Worm (Caenorhabditis elegans): Measurements from ENCODE around the gene T05C12.11.

The T05C12.11 gene

DNA sequence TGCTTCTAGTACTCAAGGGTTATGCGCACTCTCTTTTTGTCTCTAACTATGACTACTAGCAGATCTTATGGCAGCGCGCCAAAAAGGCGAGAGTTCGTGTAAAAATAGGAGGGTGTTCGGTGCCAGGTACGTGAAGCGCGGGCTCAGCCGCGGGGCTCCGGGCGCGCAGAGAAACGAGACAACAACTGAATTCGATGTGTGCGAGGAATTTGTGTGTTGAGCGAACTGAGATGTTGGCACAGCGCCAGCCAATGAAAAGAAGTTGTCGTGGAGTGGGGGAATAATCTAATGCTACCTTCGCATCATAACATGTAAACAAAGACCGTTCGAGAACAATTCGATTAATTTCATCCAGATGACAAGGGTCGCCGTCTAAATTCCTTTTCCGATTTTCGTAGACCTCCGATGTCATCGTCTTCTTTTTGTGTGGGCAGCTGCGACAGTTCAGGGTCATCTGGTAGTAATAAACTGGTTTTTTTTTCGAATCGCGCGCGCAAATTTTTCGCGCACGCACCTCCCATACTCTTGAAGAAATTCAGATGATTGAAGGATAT lies 38.8 kb downstream of the T05C12.11 start (continued):
- TF ChIP-seq zfp-3 (GFP tag; conservative IDR thresholded peaks at IDR 0.05) (no peak), ceh-20 (GFP tag; IDR thresholded peaks at IDR 0.05) (peak; percentile 39; the same call in 1 of the 2 replicates), ctbp-1 (GFP tag; IDR thresholded peaks at IDR 0.05) (peak; percentile 82; the same call in 1 of the 2 replicates), lin-1 (GFP tag; IDR thresholded peaks at IDR 0.05) (no peak), gei-8 (GFP tag; optimal IDR thresholded peaks at IDR 0.05) (no peak), aly-2 (tag; optimal IDR thresholded peaks at IDR 0.05) (no peak), Y48G9A.11 (GFP tag; IDR thresholded peaks at IDR 0.05) (no peak), daf-16 (GFP tag; optimal IDR thresholded peaks at IDR 0.05) (peak in 1 of 2 experiments; percentile 43), daf-16 (tag; optimal IDR thresholded peaks at IDR 0.05) (no peak), ceh-32 (tag; optimal IDR thresholded peaks at IDR 0.05; ENCODE audit: poor library complexity) (no peak), zfp-2 (tag; optimal IDR thresholded peaks at IDR 0.05) (no peak), nhr-111 (GFP tag; optimal IDR thresholded peaks at IDR 0.05) (no peak), nhr-102 (tag; optimal IDR thresholded peaks at IDR 0.05) (peak; percentile 9), fkh-10 (GFP tag; optimal IDR thresholded peaks at IDR 0.05) (peak; percentile 67), tra-1 (GFP tag; IDR thresholded peaks at IDR 0.05) (0 out of 2 replicates have a peak, but pooled peaks have one; percentile 15), dpl-1 (GFP tag; optimal IDR thresholded peaks at IDR 0.05) (no peak), nhr-42 (GFP tag; IDR thresholded peaks at IDR 0.05) (peak; percentile 57), skn-1 (tag; optimal IDR thresholded peaks at IDR 0.05) (no peak), lin-15B (tag; optimal IDR thresholded peaks at IDR 0.05) (no peak), ceh-82 (tag; optimal IDR thresholded peaks at IDR 0.05) (no peak), lir-3 (tag; optimal IDR thresholded peaks at IDR 0.05) (no peak), unc-130 (GFP tag; optimal IDR thresholded peaks at IDR 0.05) (no peak), lin-38 (GFP tag; IDR thresholded peaks at IDR 0.05) (peak; percentile 32; the same call in 1 of the 2 replicates), ces-1 (GFP tag; optimal IDR thresholded peaks at IDR 0.05) (no peak), hmg-1.1 (GFP tag; IDR thresholded peaks at IDR 0.05) (peak; percentile 67), nhr-6 (tag; optimal IDR thresholded peaks at IDR 0.05) (no peak), dmd-8 (GFP tag; IDR thresholded peaks at IDR 0.05) (no peak), ceh-44 (GFP tag; IDR thresholded peaks at IDR 0.05) (no peak), lim-7 (GFP tag; IDR thresholded peaks at IDR 0.05) (no peak), ZK546.5 (tag; optimal IDR thresholded peaks at IDR 0.05) (no peak), attf-4 (tag; optimal IDR thresholded peaks at IDR 0.05) (no peak), ztf-7 (tag; optimal IDR thresholded peaks at IDR 0.05) (no peak), R02D3.7 (tag; optimal IDR thresholded peaks at IDR 0.05) (no peak), zip-11 (GFP tag; IDR thresholded peaks at IDR 0.05) (no peak), D1046.2 (GFP tag; IDR thresholded peaks at IDR 0.05) (0 out of 2 replicates have a peak, but pooled peaks have one; percentile 57), snpc-1.2 (GFP tag; IDR thresholded peaks at IDR 0.05) (no peak), Y75B8A.6 (GFP tag; IDR thresholded peaks at IDR 0.05) (no peak), F44E2.7 (GFP tag; IDR thresholded peaks at IDR 0.05) (no peak), ama-1 (optimal IDR thresholded peaks at IDR 0.05) (no peak), mes-2 (tag; optimal IDR thresholded peaks at IDR 0.05; ENCODE audit: poor library complexity, severe bottlenecking) (peak; percentile 43), mep-1 (tag; optimal IDR thresholded peaks at IDR 0.05) (peak; percentile 25), hif-1 (tag; optimal IDR thresholded peaks at IDR 0.05) (peak in 1 of 2 experiments; percentile 43), daf-19 (GFP tag; conservative IDR thresholded peaks at IDR 0.05) (no peak), F49E8.2 (tag; optimal IDR thresholded peaks at IDR 0.05; ENCODE audit: borderline replicate concordance) (no peak), dmd-9 (GFP tag; IDR thresholded peaks at IDR 0.05) (no peak), lin-39 (tag; optimal IDR thresholded peaks at IDR 0.05) (no peak), nhr-28 (tag; optimal IDR thresholded peaks at IDR 0.05) (no peak), fos-1 (tag; optimal IDR thresholded peaks at IDR 0.05) (no peak), F37D6.2 (tag; optimal IDR thresholded peaks at IDR 0.05) (peak; percentile 59), sdz-12 (GFP tag; optimal IDR thresholded peaks at IDR 0.05) (no peak), set-16 (GFP tag; IDR thresholded peaks at IDR 0.05) (peak; percentile 69)

Data from whole organism, L4 larva.